Fruit fly (Drosophila melanogaster) whole organism, prepupa: Measurements from ENCODE around the gene nenya.

ENCODE experiments used
- CG10631 ChIP-seq: fragments of 200-800 bp; sonication (Bioruptor generic); optimal IDR thresholded peaks from 2 replicates; lab custom pipeline; 2016; ENCODE audit warnings: missing biosample characterization, missing genetic modification characterization
- CG11294 ChIP-seq: fragments of 200-800 bp; sonication (Bioruptor generic); IDR thresholded peaks from 2 replicates; pipeline ENCODE4 v1.3.6; 2022; ENCODE audit warnings: missing biosample characterization, missing genetic modification characterization
- CG11762 ChIP-seq: fragments of 200-800 bp; sonication (Bioruptor generic); optimal IDR thresholded peaks from 3 replicates; lab custom pipeline; 2016; ENCODE audit warnings: missing biosample characterization, missing genetic modification characterization; ENCODE audit not compliant: insufficient read depth
- CG11902 ChIP-seq: fragments of 200-800 bp; sonication (Bioruptor generic); optimal IDR thresholded peaks from 3 replicates; lab custom pipeline; 2016; ENCODE audit warnings: missing biosample characterization, missing genetic modification characterization
- CG1621 ChIP-seq: fragments of 200-800 bp; sonication (Bioruptor generic); optimal IDR thresholded peaks from 3 replicates; lab custom pipeline; 2018; ENCODE audit warnings: missing biosample characterization, mild to moderate bottlenecking, missing genetic modification characterization
- CG16779 ChIP-seq: fragments of 200-800 bp; sonication (Bioruptor generic); optimal IDR thresholded peaks from 3 replicates; lab custom pipeline; 2017; ENCODE audit warnings: missing biosample characterization, mild to moderate bottlenecking, missing genetic modification characterization
- CG3032 ChIP-seq: fragments of 200-800 bp; optimal IDR thresholded peaks from 2 replicates; lab custom pipeline; 2019; ENCODE audit warnings: missing biosample characterization, mild to moderate bottlenecking, missing genetic modification characterization, moderate library complexity
- CG32006 ChIP-seq: fragments of 200-800 bp; sonication (Bioruptor generic); optimal IDR thresholded peaks from 3 replicates; lab custom pipeline; 2017; ENCODE audit warnings: missing biosample characterization, mild to moderate bottlenecking, missing genetic modification characterization
- CG34406 ChIP-seq: fragments of 200-800 bp; sonication (Bioruptor generic); optimal IDR thresholded peaks from 3 replicates; lab custom pipeline; 2016; ENCODE audit warnings: missing biosample characterization, missing genetic modification characterization
- CG6163 ChIP-seq: fragments of 200-800 bp; sonication (Bioruptor generic); IDR thresholded peaks from 3 replicates; pipeline ENCODE4 v1.3.6; 2022; ENCODE audit warnings: missing biosample characterization, missing genetic modification characterization
- CG6276 ChIP-seq: fragments of 200-800 bp; sonication (Bioruptor generic); optimal IDR thresholded peaks from 2 replicates; lab custom pipeline; 2017; ENCODE audit warnings: missing biosample characterization, mild to moderate bottlenecking, missing genetic modification characterization
- CG6792 ChIP-seq: fragments of 200-800 bp; sonication (Bioruptor generic); optimal IDR thresholded peaks from 3 replicates; lab custom pipeline; 2016; ENCODE audit warnings: missing biosample characterization, missing genetic modification characterization
- CG6808 ChIP-seq: fragments of 200-800 bp; sonication (Bioruptor generic); optimal IDR thresholded peaks from 3 replicates; lab custom pipeline; 2017; ENCODE audit warnings: missing biosample characterization, missing genetic modification characterization, mild to moderate bottlenecking, moderate library complexity, missing genetic modification reagents
- CG6854 ChIP-seq: fragments of 200-800 bp; sonication (Bioruptor generic); optimal IDR thresholded peaks from 2 replicates; lab custom pipeline; 2017; ENCODE audit warnings: missing biosample characterization, mild to moderate bottlenecking, missing genetic modification characterization
- CG7368 ChIP-seq: fragments of 200-800 bp; sonication (Bioruptor generic); optimal IDR thresholded peaks from 3 replicates; lab custom pipeline; 2016; ENCODE audit warnings: missing biosample characterization, missing genetic modification characterization
- CG8319 ChIP-seq: fragments of 200-800 bp; sonication (Bioruptor generic); optimal IDR thresholded peaks from 3 replicates; lab custom pipeline; 2016; ENCODE audit warnings: missing biosample characterization, missing genetic modification characterization
- CG9139 ChIP-seq: fragments of 200-800 bp; sonication (Bioruptor generic); optimal IDR thresholded peaks from 3 replicates; lab custom pipeline; 2017; ENCODE audit warnings: missing biosample characterization, mild to moderate bottlenecking, missing genetic modification characterization
- Eip75B ChIP-seq: fragments of 200-800 bp; sonication (Bioruptor generic); optimal IDR thresholded peaks from 3 replicates; lab custom pipeline; 2016; ENCODE audit warnings: missing biosample characterization, missing genetic modification characterization
- Eip78C ChIP-seq: fragments of 200-800 bp; sonication (Bioruptor generic); peaks from one replicate; lab custom pipeline; 2016; ENCODE audit warnings: missing biosample characterization, missing genetic modification characterization
- Eip93F ChIP-seq: fragments of 200-800 bp; sonication (Bioruptor generic); optimal IDR thresholded peaks from 2 replicates; lab custom pipeline; 2016; ENCODE audit warnings: missing biosample characterization, mild to moderate bottlenecking, missing genetic modification characterization
- Ets96B ChIP-seq: fragments of 200-800 bp; optimal IDR thresholded peaks from 2 replicates; lab custom pipeline; 2019; ENCODE audit warnings: missing biosample characterization, mild to moderate bottlenecking, missing genetic modification characterization, moderate library complexity
- Gug ChIP-seq: fragments of 200-800 bp; sonication (Bioruptor generic); IDR thresholded peaks from 2 replicates; pipeline ENCODE4 v1.3.6; 2022; ENCODE audit warnings: missing biosample characterization, missing genetic modification characterization
- Hr4 ChIP-seq: fragments of 200-800 bp; sonication (Bioruptor generic); optimal IDR thresholded peaks from 3 replicates; lab custom pipeline; 2016; ENCODE audit warnings: missing biosample characterization, missing genetic modification characterization
- Sox15 ChIP-seq: fragments of 200-800 bp; sonication (Bioruptor generic); optimal IDR thresholded peaks from 3 replicates; lab custom pipeline; 2016; ENCODE audit warnings: missing biosample characterization, missing genetic modification characterization
- achi ChIP-seq: fragments of 200-800 bp; sonication (Bioruptor generic); optimal IDR thresholded peaks from 3 replicates; lab custom pipeline; 2016; ENCODE audit warnings: missing biosample characterization, missing genetic modification characterization
- acj6 ChIP-seq: fragments of 200-800 bp; sonication (Bioruptor generic); optimal IDR thresholded peaks from 3 replicates; lab custom pipeline; 2016; ENCODE audit warnings: missing biosample characterization, missing genetic modification characterization
- cyc ChIP-seq: fragments of 200-800 bp; sonication (Bioruptor generic); optimal IDR thresholded peaks from 3 replicates; lab custom pipeline; 2016; ENCODE audit warnings: missing biosample characterization, missing genetic modification characterization
- dac ChIP-seq: fragments of 200-800 bp; sonication (Bioruptor generic); optimal IDR thresholded peaks from 2 replicates; lab custom pipeline; 2017; ENCODE audit warnings: missing biosample characterization, mild to moderate bottlenecking, missing genetic modification characterization
- dsx ChIP-seq: fragments of 200-800 bp; optimal IDR thresholded peaks from 3 replicates; lab custom pipeline; 2019; ENCODE audit warnings: missing biosample characterization, mild to moderate bottlenecking, missing genetic modification characterization, moderate library complexity; ENCODE audit not compliant: poor library complexity, severe bottlenecking
- esn ChIP-seq: fragments of 200-800 bp; sonication (Bioruptor generic); optimal IDR thresholded peaks from 2 replicates; lab custom pipeline; 2016; ENCODE audit warnings: missing biosample characterization, mild to moderate bottlenecking, missing genetic modification characterization, moderate library complexity
- fd85E ChIP-seq: fragments of 200-800 bp; sonication (Bioruptor generic); optimal IDR thresholded peaks from 3 replicates; lab custom pipeline; 2016; ENCODE audit warnings: missing biosample characterization, missing genetic modification characterization
- fkh ChIP-seq: fragments of 200-800 bp; sonication (Bioruptor generic); optimal IDR thresholded peaks from 3 replicates; lab custom pipeline; 2017; ENCODE audit warnings: missing biosample characterization, mild to moderate bottlenecking, missing genetic modification characterization, moderate library complexity
- lz ChIP-seq: fragments of 200-800 bp; sonication (Bioruptor generic); optimal IDR thresholded peaks from 3 replicates; lab custom pipeline; 2016; ENCODE audit warnings: missing biosample characterization, missing genetic modification characterization
- net ChIP-seq: fragments of 200-800 bp; sonication (Bioruptor generic); optimal IDR thresholded peaks from 3 replicates; lab custom pipeline; 2016; ENCODE audit warnings: missing biosample characterization, missing genetic modification characterization
- salr ChIP-seq, 2 experiments: fragments of 200-800 bp; sonication (Bioruptor generic); optimal IDR thresholded peaks; 3 replicates each; lab custom pipeline; 2016 to 2018; ENCODE audit warnings: missing biosample characterization in 2 of 2, missing genetic modification characterization in 2 of 2, mild to moderate bottlenecking in 1 of 2
- ss ChIP-seq, 2 experiments: fragments of 200-800 bp; sonication (Bioruptor generic); optimal IDR thresholded peaks; 2 replicates in 1 of 2; 3 replicates in 1 of 2; lab custom pipeline; 2017 to 2018; ENCODE audit warnings: mild to moderate bottlenecking in 2 of 2, missing biosample characterization in 2 of 2, missing genetic modification characterization in 2 of 2, moderate library complexity in 1 of 2
- svp ChIP-seq: fragments of 200-800 bp; sonication (Bioruptor generic); peaks from one replicate; lab custom pipeline; 2016; ENCODE audit warnings: missing biosample characterization, missing genetic modification characterization
- topi ChIP-seq: fragments of 200-800 bp; sonication (Bioruptor generic); optimal IDR thresholded peaks from 3 replicates; lab custom pipeline; 2016; ENCODE audit warnings: missing biosample characterization, missing genetic modification characterization
- vri ChIP-seq: fragments of 200-800 bp; sonication (Bioruptor generic); optimal IDR thresholded peaks from 3 replicates; lab custom pipeline; 2016; ENCODE audit warnings: missing biosample characterization, mild to moderate bottlenecking, missing genetic modification characterization

Gene nenya

dm6 chr3R:27937752-27938694 is 10.0 kb upstream of the nenya start, which contains the start of the genes NSD and BOD1 (continued):
- peak; percentile 46; the same call in 1 of the 2 replicates for TF ChIP-seq CG11294 (GFP tag; lab: Robert Waterston, UW)
- TF ChIP-seq CG34406 = peak; percentile 41
- peak; percentile 48 for TF ChIP-seq esn (GFP tag; lab: Kevin White, UChicago)
- peak; percentile 61 for TF ChIP-seq CG32006 (GFP tag; lab: Kevin White, UChicago)
- peak; percentile 1 for TF ChIP-seq Ets96B (tag; lab: Kevin White, UChicago)
- TF ChIP-seq lz (GFP tag; lab: Kevin White, UChicago) = peak; percentile 49
- TF ChIP-seq CG6792 (GFP tag; lab: Kevin White, UChicago) = peak; percentile 28
- peak; percentile 76 for TF ChIP-seq CG6163
- peak; percentile 49 for TF ChIP-seq CG3032 (tag; lab: Kevin White, UChicago)
- TF ChIP-seq CG10631 = peak; percentile 67
- no peak for TF ChIP-seq CG7368 (GFP tag; lab: Kevin White, UChicago)
- TF ChIP-seq CG1621 (tag; lab: Kevin White, UChicago) = no peak
- TF ChIP-seq, all 60 proteins: peak for 19

DNA sequence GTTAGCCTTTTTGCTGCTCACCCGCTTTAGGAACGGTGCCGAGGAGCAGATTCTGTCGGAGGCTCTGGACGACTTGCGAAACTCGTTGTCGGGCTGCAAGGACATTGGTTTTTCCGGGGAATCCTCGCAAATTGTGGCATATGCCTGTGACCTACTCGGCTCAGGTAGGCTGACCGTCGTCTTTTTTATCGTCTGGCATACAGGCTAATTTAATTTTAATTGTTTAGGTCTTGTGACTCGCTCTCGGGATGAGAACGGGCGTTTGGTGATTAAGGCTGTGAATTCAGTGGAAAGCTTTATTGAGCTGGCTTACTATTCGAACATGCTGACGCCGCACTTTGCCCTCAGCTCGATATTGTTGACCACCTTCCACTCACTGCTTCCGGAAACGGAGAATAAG is 3.5 kb upstream of the nenya start:
- no peak for TF ChIP-seq CG34406
- no peak for TF ChIP-seq Hr4 (GFP tag; lab: Kevin White, UChicago)
- TF ChIP-seq Gug (GFP tag; lab: Robert Waterston, UW) = no peak
- no peak for TF ChIP-seq fkh (GFP tag; lab: Kevin White, UChicago)
- no peak for TF ChIP-seq CG9139
- TF ChIP-seq esn (GFP tag; lab: Kevin White, UChicago) = no peak
- TF ChIP-seq salr (GFP tag; optimal IDR thresholded peaks at IDR 0.05; lab: Kevin White, UChicago) = no peak
- TF ChIP-seq CG8319 (GFP tag; lab: Kevin White, UChicago) = no peak
- no peak for TF ChIP-seq CG6276 (GFP tag; lab: Kevin White, UChicago)
- TF ChIP-seq achi (GFP tag; lab: Kevin White, UChicago) = no peak
- TF ChIP-seq dsx (GFP tag; lab: Kevin White, UChicago) = no peak
- TF ChIP-seq CG11762 (GFP tag; lab: Kevin White, UChicago) = no peak
- TF ChIP-seq net (GFP tag; lab: Kevin White, UChicago) = no peak
- no peak for TF ChIP-seq CG6163
- TF ChIP-seq acj6 (GFP tag; lab: Kevin White, UChicago) = no peak

DNA sequence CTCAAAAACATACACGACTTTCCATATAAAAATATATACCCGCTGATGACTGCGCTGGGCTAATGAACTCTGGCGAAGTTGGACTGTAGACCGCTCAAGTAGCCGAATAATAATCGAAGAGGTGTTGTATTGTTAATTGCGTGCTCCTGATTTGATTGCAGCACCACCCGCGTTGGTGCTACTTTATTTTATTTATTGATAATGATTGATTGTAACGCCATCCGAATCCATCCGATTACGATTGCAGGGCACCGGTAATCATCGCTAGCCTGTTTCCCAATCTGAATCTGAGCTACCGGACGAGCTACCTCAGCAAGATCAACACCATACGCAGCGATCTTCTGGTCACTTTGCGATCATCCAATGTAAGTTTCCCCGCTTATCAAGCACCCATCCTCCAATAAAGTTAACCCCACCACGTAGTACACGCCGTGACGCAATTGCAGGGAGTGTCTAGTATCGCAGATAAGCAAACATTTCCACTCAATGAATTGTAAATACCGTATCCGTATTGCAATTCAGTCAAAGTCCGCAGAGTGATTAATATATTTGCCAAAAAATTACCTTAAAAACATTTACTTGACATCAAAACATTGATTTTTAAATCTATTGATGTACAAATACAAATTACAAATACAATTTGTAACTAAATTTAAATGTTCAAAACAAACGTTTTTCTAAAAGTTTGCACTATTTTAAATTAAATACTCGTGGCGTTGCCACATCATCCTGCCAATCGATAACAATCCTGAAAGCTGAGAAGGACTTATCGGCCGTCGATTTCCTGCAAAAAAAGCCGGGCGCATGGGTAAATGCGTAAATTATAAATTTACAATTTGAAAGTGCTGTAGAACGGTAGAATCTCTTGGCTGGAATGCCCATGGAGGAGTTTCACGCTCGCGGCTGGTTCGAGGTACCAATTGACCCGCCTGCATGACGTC is 1.3 kb upstream of the nenya start:
- no peak for TF ChIP-seq Eip75B
- TF ChIP-seq cyc (GFP tag; lab: Kevin White, UChicago) = no peak
- TF ChIP-seq dac = no peak
- TF ChIP-seq fd85E (GFP tag; lab: Kevin White, UChicago) = no peak
- TF ChIP-seq vri (GFP tag; lab: Kevin White, UChicago) = peak; percentile 91
- peak; percentile 87 for TF ChIP-seq svp (GFP tag; lab: Kevin White, UChicago)
- TF ChIP-seq CG10631 = no peak
- TF ChIP-seq CG6808 (GFP tag; lab: Kevin White, UChicago) = no peak
- no peak for TF ChIP-seq CG11902 (GFP tag; lab: Kevin White, UChicago)
- peak; percentile 13 for TF ChIP-seq CG6276 (GFP tag; lab: Kevin White, UChicago)
- no peak for TF ChIP-seq Sox15
- TF ChIP-seq Eip93F (GFP tag; lab: Kevin White, UChicago) = peak; percentile 71
- TF ChIP-seq topi (GFP tag; lab: Kevin White, UChicago) = no peak
- peak; percentile 13 for TF ChIP-seq Eip78C
- TF ChIP-seq lz (GFP tag; lab: Kevin White, UChicago) = no peak
- peak; percentile 42 for TF ChIP-seq CG16779 (tag; lab: Kevin White, UChicago)
- TF ChIP-seq CG6854 (GFP tag; lab: Kevin White, UChicago) = peak; percentile 1
- no peak for TF ChIP-seq CG11762 (GFP tag; lab: Kevin White, UChicago)
- TF ChIP-seq ss (GFP tag; optimal IDR thresholded peaks at IDR 0.05; lab: Kevin White, UChicago) = peak in 1 of 2 experiments; percentile 16
- TF ChIP-seq CG6163 = no peak
